Worm (Caenorhabditis elegans) whole organism, L3 larva: ENCODE results near the gene C06B8.2.

ENCODE experiments used
- R02D3.7 ChIP-seq: fragments of 150-350 bp; optimal IDR thresholded peaks from 2 replicates; lab custom pipeline; 2014; ENCODE audit warnings: missing biosample characterization, missing genetic modification characterization
- elt-1 ChIP-seq: fragments of 150-350 bp; optimal IDR thresholded peaks from 2 replicates; lab custom pipeline; 2014; ENCODE audit warnings: missing biosample characterization, missing genetic modification characterization
- jun-1 ChIP-seq: fragments of 150-350 bp; optimal IDR thresholded peaks from 2 replicates; lab custom pipeline; 2014; ENCODE audit warnings: missing biosample characterization, missing genetic modification reagents, missing genetic modification characterization
- lin-15B ChIP-seq: fragments of 150-350 bp; optimal IDR thresholded peaks from 2 replicates; lab custom pipeline; 2014; ENCODE audit warnings: missing biosample characterization, missing genetic modification characterization
- nfya-1 ChIP-seq: sonication (generic microtip); optimal IDR thresholded peaks from 2 replicates; lab custom pipeline; 2017; ENCODE audit warnings: missing genetic modification characterization, mild to moderate bottlenecking, missing compliant biosample characterization, antibody characterized with exemption, moderate library complexity; ENCODE audit not compliant: insufficient read depth
- nhr-237 ChIP-seq: fragments of 150-350 bp; optimal IDR thresholded peaks from 2 replicates; lab custom pipeline; 2014; ENCODE audit warnings: missing biosample characterization, missing genetic modification characterization
- nhr-76 ChIP-seq: fragments of 150-350 bp; sonication (generic microtip); optimal IDR thresholded peaks from 5 replicates; lab custom pipeline; 2014; ENCODE audit warnings: missing biosample characterization, missing genetic modification characterization
- pha-4 ChIP-seq: fragments of 150-350 bp; optimal IDR thresholded peaks from 2 replicates; lab custom pipeline; 2014; ENCODE audit warnings: missing biosample characterization, missing genetic modification reagents, missing genetic modification characterization
- snpc-4 ChIP-seq: fragments of 150-350 bp; optimal IDR thresholded peaks from 2 replicates; lab custom pipeline; 2014; ENCODE audit warnings: missing biosample characterization, missing genetic modification characterization
- ztf-4 ChIP-seq: fragments of 150-350 bp; optimal IDR thresholded peaks from 2 replicates; lab custom pipeline; 2014; ENCODE audit warnings: missing biosample characterization, missing genetic modification characterization

- TF ChIP-seq nhr-76 (tag; lab: Kevin White, UChicago) = no peak
- no peak for TF ChIP-seq ztf-4 (tag; lab: Kevin White, UChicago)
- TF ChIP-seq pha-4 (tag; lab: Kevin White, UChicago) = no peak
- no peak for TF ChIP-seq snpc-4 (tag; lab: Kevin White, UChicago)
- no peak for TF ChIP-seq R02D3.7 (tag; lab: Kevin White, UChicago)
- TF ChIP-seq nhr-237 (tag; lab: Kevin White, UChicago) = no peak
- TF ChIP-seq jun-1 (tag; lab: Kevin White, UChicago) = no peak
- no peak for TF ChIP-seq lin-15B (tag; lab: Kevin White, UChicago)
- TF ChIP-seq elt-1 (tag; lab: Kevin White, UChicago) = no peak
- no peak for TF ChIP-seq nfya-1 (tag; lab: Kevin White, UChicago)
Measured at ce11 chrV:15466017-15466416, 12.5 kb downstream of the C06B8.2 start.
